Fruit fly (Drosophila melanogaster) whole organism, embryonic: ENCODE data around the gene Pex5.
A peak's percentile ranks its signal among the peaks of the same experiment; 100 is the strongest.

Experiments used
- Ada2b ChIP-seq: fragments of 200-800 bp; sonication (Bioruptor generic); IDR thresholded peaks from 2 replicates; pipeline ENCODE4 v1.3.6; 2022; ENCODE audit warnings: missing biosample characterization, missing genetic modification characterization
- B-H1 ChIP-seq: fragments of 200-800 bp; sonication (Bioruptor generic); IDR thresholded peaks from 3 replicates; pipeline ENCODE4 v1.3.6; 2022; ENCODE audit warnings: missing biosample characterization, missing genetic modification characterization
- BtbVII ChIP-seq: fragments of 200-800 bp; sonication (Bioruptor generic); optimal IDR thresholded peaks from 3 replicates; lab custom pipeline; 2017; ENCODE audit warnings: missing biosample characterization, mild to moderate bottlenecking, missing genetic modification characterization
- Bteb2 ChIP-seq: fragments of 200-800 bp; sonication (Bioruptor generic); optimal IDR thresholded peaks from 2 replicates; lab custom pipeline; 2016; ENCODE audit warnings: missing biosample characterization, missing genetic modification characterization
- C15 ChIP-seq: fragments of 200-800 bp; sonication (Bioruptor generic); IDR thresholded peaks from 3 replicates; pipeline ENCODE4 v1.3.6; 2022; ENCODE audit warnings: missing biosample characterization, missing genetic modification characterization
- CG10147 ChIP-seq: fragments of 200-800 bp; sonication (Bioruptor generic); optimal IDR thresholded peaks from 2 replicates; lab custom pipeline; 2019; ENCODE audit warnings: missing biosample characterization, mild to moderate bottlenecking, missing genetic modification characterization, moderate library complexity
- CG10267 ChIP-seq: fragments of 200-800 bp; sonication (Bioruptor generic); optimal IDR thresholded peaks from 2 replicates; lab custom pipeline; 2018; ENCODE audit warnings: missing biosample characterization, mild to moderate bottlenecking, missing genetic modification characterization, moderate library complexity
- CG10543 ChIP-seq: fragments of 200-800 bp; sonication (Bioruptor generic); optimal IDR thresholded peaks from 3 replicates; lab custom pipeline; 2017; ENCODE audit warnings: missing biosample characterization, mild to moderate bottlenecking, missing genetic modification characterization, moderate library complexity
- CG10959 ChIP-seq: fragments of 200-800 bp; sonication (Bioruptor generic); IDR thresholded peaks from 2 replicates; pipeline ENCODE4 v1.3.6; 2022; ENCODE audit warnings: missing biosample characterization, missing genetic modification characterization
- CG12744 ChIP-seq: fragments of 200-800 bp; sonication (Bioruptor generic); optimal IDR thresholded peaks from 2 replicates; lab custom pipeline; 2016; ENCODE audit warnings: missing biosample characterization, missing genetic modification characterization
- CG13296 ChIP-seq: fragments of 200-800 bp; sonication (Bioruptor generic); optimal IDR thresholded peaks from 3 replicates; lab custom pipeline; 2018; ENCODE audit warnings: missing biosample characterization, mild to moderate bottlenecking, missing genetic modification characterization
- CG13894 ChIP-seq: fragments of 200-800 bp; sonication (Bioruptor generic); optimal IDR thresholded peaks from 3 replicates; lab custom pipeline; 2018; ENCODE audit warnings: missing biosample characterization, mild to moderate bottlenecking, missing genetic modification characterization, moderate library complexity
- CG15269 ChIP-seq: fragments of 200-800 bp; sonication (Bioruptor generic); optimal IDR thresholded peaks from 2 replicates; lab custom pipeline; 2018; ENCODE audit warnings: missing biosample characterization, mild to moderate bottlenecking, missing genetic modification characterization, moderate library complexity
- CG16779 ChIP-seq: fragments of 200-800 bp; sonication (Bioruptor generic); IDR thresholded peaks from 2 replicates; pipeline ENCODE4 v1.3.6; 2022; ENCODE audit warnings: missing biosample characterization, missing genetic modification characterization
- CG18262 ChIP-seq: fragments of 200-800 bp; optimal IDR thresholded peaks from 3 replicates; lab custom pipeline; 2019; ENCODE audit warnings: missing biosample characterization, mild to moderate bottlenecking, missing genetic modification characterization, moderate library complexity
- CG2875 ChIP-seq: fragments of 200-800 bp; sonication (Bioruptor generic); optimal IDR thresholded peaks from 2 replicates; lab custom pipeline; 2017; ENCODE audit warnings: missing biosample characterization, mild to moderate bottlenecking, missing genetic modification characterization, missing genetic modification reagents
- CG30403 ChIP-seq: fragments of 200-800 bp; sonication (Bioruptor generic); optimal IDR thresholded peaks from 3 replicates; lab custom pipeline; 2016; ENCODE audit warnings: missing biosample characterization, missing genetic modification characterization
- CG3163 ChIP-seq: fragments of 200-800 bp; sonication (Bioruptor generic); optimal IDR thresholded peaks from 3 replicates; lab custom pipeline; 2016; ENCODE audit warnings: missing biosample characterization, missing genetic modification characterization
- CG4360 ChIP-seq: fragments of 200-800 bp; sonication (Bioruptor generic); IDR thresholded peaks from 2 replicates; pipeline ENCODE4 v1.3.6; 2022; ENCODE audit warnings: missing biosample characterization, missing genetic modification characterization
- CG4730 ChIP-seq: fragments of 200-800 bp; sonication (Bioruptor generic); IDR thresholded peaks from 2 replicates; pipeline ENCODE4 v1.3.6; 2022; ENCODE audit warnings: missing biosample characterization, missing genetic modification characterization
- CG4820 ChIP-seq: fragments of 200-800 bp; sonication (Bioruptor generic); optimal IDR thresholded peaks from 3 replicates; lab custom pipeline; 2016; ENCODE audit warnings: missing biosample characterization, missing genetic modification characterization
- CG6689 ChIP-seq: fragments of 200-800 bp; sonication (Bioruptor generic); IDR thresholded peaks from 2 replicates; pipeline ENCODE4 v1.3.6; 2022; ENCODE audit warnings: missing biosample characterization, missing genetic modification characterization
- CG6765 ChIP-seq: fragments of 200-800 bp; sonication (Bioruptor generic); optimal IDR thresholded peaks from 3 replicates; lab custom pipeline; 2017; ENCODE audit warnings: missing biosample characterization, mild to moderate bottlenecking, missing genetic modification characterization
- CG7839 ChIP-seq: fragments of 200-800 bp; sonication (Bioruptor generic); optimal IDR thresholded peaks from 3 replicates; lab custom pipeline; 2018; ENCODE audit warnings: missing biosample characterization, mild to moderate bottlenecking, missing genetic modification characterization, moderate library complexity
- CG9437 ChIP-seq: fragments of 200-800 bp; sonication (Bioruptor generic); optimal IDR thresholded peaks from 2 replicates; lab custom pipeline; 2018; ENCODE audit warnings: missing biosample characterization, mild to moderate bottlenecking, missing genetic modification characterization
- CkIIα-i1 ChIP-seq: fragments of 200-800 bp; sonication (Bioruptor generic); IDR thresholded peaks from 2 replicates; pipeline ENCODE4 v1.3.6; 2022; ENCODE audit warnings: missing biosample characterization, missing genetic modification characterization
- Dip2 ChIP-seq: fragments of 200-800 bp; sonication (Bioruptor generic); IDR thresholded peaks from 2 replicates; pipeline ENCODE4 v1.3.6; 2022; ENCODE audit warnings: missing biosample characterization, missing genetic modification characterization
- Eip74EF ChIP-seq, 2 experiments: fragments of 200-800 bp in 1 of 2; fragments of >200 bp in 1 of 2; sonication (Bioruptor generic) in 1 of 2; optimal IDR thresholded peaks; 2 replicates each; lab custom pipeline; 2017 to 2019; ENCODE audit warnings: missing biosample characterization in 2 of 2, missing genetic modification characterization in 2 of 2, mild to moderate bottlenecking in 1 of 2, moderate library complexity in 1 of 2
- Fer3 ChIP-seq: fragments of 200-800 bp; sonication (Bioruptor generic); optimal IDR thresholded peaks from 2 replicates; lab custom pipeline; 2018; ENCODE audit warnings: missing biosample characterization, mild to moderate bottlenecking, missing genetic modification characterization, moderate library complexity
- Hand ChIP-seq: fragments of 200-800 bp; sonication (Bioruptor generic); optimal IDR thresholded peaks from 2 replicates; lab custom pipeline; 2017; ENCODE audit warnings: mild to moderate bottlenecking, missing biosample characterization, missing genetic modification reagents, missing genetic modification characterization
- HmgZ ChIP-seq: fragments of 200-800 bp; sonication (Bioruptor generic); optimal IDR thresholded peaks from 2 replicates; lab custom pipeline; 2018; ENCODE audit warnings: missing biosample characterization, mild to moderate bottlenecking, missing genetic modification characterization
- PHDP ChIP-seq: fragments of 200-800 bp; sonication (Bioruptor generic); optimal IDR thresholded peaks from 3 replicates; lab custom pipeline; 2018; ENCODE audit warnings: missing biosample characterization, mild to moderate bottlenecking, missing genetic modification characterization, moderate library complexity
- Taf1 ChIP-seq: fragments of 200-800 bp; sonication (Bioruptor generic); IDR thresholded peaks from 2 replicates; pipeline ENCODE4 v1.3.6; 2022; ENCODE audit warnings: missing biosample characterization, missing genetic modification characterization
- Usf ChIP-seq: fragments of 200-800 bp; sonication (Bioruptor generic); optimal IDR thresholded peaks from 2 replicates; lab custom pipeline; 2017; ENCODE audit warnings: missing genotype, missing biosample characterization, missing genetic modification characterization
- ab ChIP-seq: fragments of 200-800 bp; sonication (Bioruptor generic); optimal IDR thresholded peaks from 2 replicates; lab custom pipeline; 2016; ENCODE audit warnings: missing biosample characterization, missing genetic modification characterization
- br ChIP-seq: fragments of >200 bp; optimal IDR thresholded peaks from 2 replicates; lab custom pipeline; 2017
- chn ChIP-seq: fragments of 200-800 bp; sonication (Bioruptor generic); optimal IDR thresholded peaks from 2 replicates; lab custom pipeline; 2016; ENCODE audit warnings: missing biosample characterization, missing genetic modification characterization
- fd102C ChIP-seq: fragments of 200-800 bp; sonication (Bioruptor generic); optimal IDR thresholded peaks from 2 replicates; lab custom pipeline; 2018; ENCODE audit warnings: missing biosample characterization, mild to moderate bottlenecking, missing genetic modification characterization, moderate library complexity
- mirr ChIP-seq: fragments of 200-800 bp; sonication (Bioruptor generic); optimal IDR thresholded peaks from 3 replicates; lab custom pipeline; 2018; ENCODE audit warnings: missing biosample characterization, mild to moderate bottlenecking, missing genetic modification characterization
- org-1 ChIP-seq: fragments of 200-800 bp; sonication (Bioruptor generic); optimal IDR thresholded peaks from 2 replicates; lab custom pipeline; 2017; ENCODE audit warnings: missing biosample characterization, missing genetic modification characterization
- otp ChIP-seq: fragments of 200-800 bp; sonication (Bioruptor generic); IDR thresholded peaks from 3 replicates; pipeline ENCODE4, ENCODE4 v1.3.6; 2022; ENCODE audit warnings: missing biosample characterization, missing genetic modification characterization
- pan ChIP-seq, 4 experiments: fragments of >200 bp in 3 of 4; fragments of 200-800 bp in 1 of 4; sonication (Bioruptor generic) in 1 of 4; optimal IDR thresholded peaks in 3 of 4; IDR thresholded peaks in 1 of 4; 2 replicates each; pipeline versions ENCODE4 v1.3.6 to Lab custom; 2017 to 2022; ENCODE audit warnings: missing biosample characterization in 2 of 4, missing genetic modification characterization in 2 of 4, mixed read lengths in 1 of 4
- peb ChIP-seq: fragments of 200-800 bp; sonication (Bioruptor generic); IDR thresholded peaks from 2 replicates; pipeline ENCODE4 v1.3.6; 2022; ENCODE audit warnings: missing biosample characterization, missing genetic modification characterization
- row ChIP-seq: fragments of 200-800 bp; sonication (Bioruptor generic); IDR thresholded peaks from 3 replicates; pipeline ENCODE4 v1.3.6; 2022; ENCODE audit warnings: missing biosample characterization, missing genetic modification characterization
- sens ChIP-seq: fragments of 200-800 bp; sonication (Bioruptor generic); peaks from one replicate; lab custom pipeline; 2016; ENCODE audit warnings: missing biosample characterization, missing genetic modification characterization
- sug ChIP-seq: fragments of 200-800 bp; optimal IDR thresholded peaks from 2 replicates; lab custom pipeline; 2019; ENCODE audit warnings: missing biosample characterization, mild to moderate bottlenecking, missing genetic modification characterization, moderate library complexity
- tap ChIP-seq: fragments of 200-800 bp; optimal IDR thresholded peaks from 3 replicates; lab custom pipeline; 2019; ENCODE audit warnings: missing biosample characterization, mild to moderate bottlenecking, missing genetic modification characterization, moderate library complexity
- tna ChIP-seq: fragments of 200-800 bp; sonication (Bioruptor generic); IDR thresholded peaks from 2 replicates; pipeline ENCODE4 v1.3.6; 2022; ENCODE audit warnings: missing biosample characterization, missing genetic modification characterization; ENCODE audit not compliant: partially characterized antibody
- unpg ChIP-seq: fragments of 200-800 bp; sonication (Bioruptor generic); optimal IDR thresholded peaks from 3 replicates; lab custom pipeline; 2018; ENCODE audit warnings: missing biosample characterization, mild to moderate bottlenecking, missing genetic modification characterization, moderate library complexity

The Pex5 gene

dm6 chrX:1877107-1877736 lies 8.4 kb upstream of the Pex5 start, which contains the start of the genes CG14817 and CG14805 (continued):
- TF ChIP-seq Usf (GFP tag; lab: Kevin White, UChicago) (peak; percentile 26), CG10959 (GFP tag; lab: Robert Waterston, UW) (no peak), CG4820 (no peak), CG2875 (GFP tag; lab: Kevin White, UChicago) (peak; percentile 50), CG10267 (tag; lab: Kevin White, UChicago) (peak; percentile 77), CG3163 (no peak), row (GFP tag; lab: Robert Waterston, UW) (peak; percentile 19; the same call in 1 of the 3 replicates), C15 (GFP tag; lab: Robert Waterston, UW) (0 out of 3 replicates have a peak, but pooled peaks have one; percentile 44), otp (0 out of 3 replicates have a peak, but pooled peaks have one; percentile 48), fd102C (GFP tag; lab: Kevin White, UChicago) (peak; percentile 14), CG9437 (peak; percentile 86), CG4360 (GFP tag; lab: Robert Waterston, UW) (no peak), org-1 (GFP tag; lab: Kevin White, UChicago) (peak; percentile 54), CG6689 (0 out of 2 replicates have a peak, but pooled peaks have one; percentile 19), peb (no peak), CG13894 (tag; lab: Kevin White, UChicago) (peak; percentile 80), CG12744 (peak; percentile 19), CG30403 (GFP tag; lab: Kevin White, UChicago) (peak; percentile 41), CG15269 (tag; lab: Kevin White, UChicago) (peak; percentile 69), CG6765 (peak; percentile 93), CG7839 (peak; percentile 66), CkIIα-i1 (GFP tag; lab: Robert Waterston, UW) (0 out of 2 replicates have a peak, but pooled peaks have one; percentile 2), tap (tag; lab: Kevin White, UChicago) (peak; percentile 69), mirr (GFP tag; lab: Kevin White, UChicago) (peak; percentile 93), PHDP (peak; percentile 81), BtbVII (peak; percentile 87), Dip2 (GFP tag; lab: Robert Waterston, UW) (no peak), sug (tag; lab: Kevin White, UChicago) (peak; percentile 72), Fer3 (peak; percentile 76), CG10147 (GFP tag; lab: Kevin White, UChicago) (peak; percentile 76), Taf1 (GFP tag; lab: Robert Waterston, UW) (no peak), Bteb2 (peak; percentile 16), CG16779 (GFP tag; lab: Robert Waterston, UW) (no peak), ab (GFP tag; lab: Kevin White, UChicago) (no peak), sens (GFP tag; lab: Kevin White, UChicago) (peak; percentile 85), tna (GFP tag; lab: Robert Waterston, UW) (no peak; the same call in 1 of the 2 replicates), CG4730 (GFP tag; lab: Robert Waterston, UW) (no peak), HmgZ (peak; percentile 76), br (lab: Kevin White, UChicago) (no peak), Ada2b (GFP tag; lab: Robert Waterston, UW) (peak; percentile 24; the same call in 1 of the 2 replicates), chn (GFP tag; lab: Kevin White, UChicago) (no peak), Hand (GFP tag; lab: Kevin White, UChicago) (peak; percentile 68), CG13296 (GFP tag; lab: Kevin White, UChicago) (peak; percentile 92), CG18262 (tag; lab: Kevin White, UChicago) (peak; percentile 58), unpg (GFP tag; lab: Kevin White, UChicago) (peak; percentile 80), pan (optimal IDR thresholded peaks at IDR 0.05; lab: Kevin White, UChicago) (no peak), pan (GFP tag; optimal IDR thresholded peaks at IDR 0.05 in 1 of 2, IDR thresholded peaks at IDR 0.05 in 1 of 2) (peak in 1 of 2 experiments; percentile 56), CG10543 (GFP tag; lab: Kevin White, UChicago) (peak; percentile 89), B-H1 (GFP tag; lab: Robert Waterston, UW) (no peak), Eip74EF (GFP tag; optimal IDR thresholded peaks at IDR 0.05; lab: Kevin White, UChicago) (peak in 1 of 2 experiments; percentile 55)
